Fruit fly (Drosophila melanogaster): ENCODE measurements around the gene pkaap.

DNA sequence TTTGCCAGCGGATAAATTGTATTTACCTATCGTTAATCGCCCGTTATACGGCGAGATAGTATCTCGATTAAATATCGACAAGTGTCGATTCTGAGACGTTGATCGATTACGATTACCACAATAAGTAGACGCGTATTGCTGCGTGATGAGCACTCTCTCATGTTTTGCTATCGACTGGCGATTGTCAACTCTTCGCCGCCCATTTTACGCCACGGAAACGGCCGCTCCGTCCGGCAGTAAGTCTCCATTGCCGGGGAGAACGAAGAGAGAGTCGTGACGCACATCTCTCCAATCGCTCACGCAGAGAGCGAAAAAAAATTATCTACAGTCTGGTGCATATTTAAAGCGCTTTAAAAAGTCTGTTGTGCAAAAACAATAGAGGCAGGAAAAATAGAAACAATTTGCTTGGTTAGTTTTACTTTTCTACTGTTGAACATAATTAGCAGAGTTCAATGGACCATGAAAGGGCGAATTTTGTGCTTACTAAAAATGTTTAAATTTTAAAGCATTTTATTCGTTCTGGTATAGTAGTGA is 36.4 kb upstream of the pkaap start, which contains the start of gene CG46309:
- TF ChIP-seq CG6792 (GFP tag; optimal IDR thresholded peaks at IDR 0.05) (no peak), Sox15 (GFP tag; optimal IDR thresholded peaks at IDR 0.05) (no peak), achi (GFP tag; optimal IDR thresholded peaks at IDR 0.05) (peak; percentile 1), fd85E (GFP tag; optimal IDR thresholded peaks at IDR 0.05) (no peak), Gug (GFP tag; IDR thresholded peaks at IDR 0.05) (no peak), net (GFP tag; optimal IDR thresholded peaks at IDR 0.05) (no peak), CG11294 (GFP tag; IDR thresholded peaks at IDR 0.05) (no peak), CG11902 (GFP tag; optimal IDR thresholded peaks at IDR 0.05) (no peak), CG10669 (GFP tag; optimal IDR thresholded peaks at IDR 0.05) (no peak)
